Fruit fly (Drosophila melanogaster) whole organism: ENCODE measurements around the gene CG15725.

Experiments
- CG8478 ChIP-seq: fragments of >200 bp; optimal IDR thresholded peaks from 2 replicates; lab custom pipeline; 2018; ENCODE audit warnings: inconsistent platforms
- Dll ChIP-seq: fragments of >200 bp; optimal IDR thresholded peaks from 2 replicates; lab custom pipeline; 2017
- EcR ChIP-seq, 2 experiments: fragments of >200 bp; optimal IDR thresholded peaks; 2 replicates each; lab custom pipeline; 2017; ENCODE audit warnings: missing biosample characterization in 2 of 2, missing genetic modification characterization in 2 of 2, missing genetic modification reagents in 2 of 2
- pan ChIP-seq: fragments of >200 bp; optimal IDR thresholded peaks from 2 replicates; lab custom pipeline; 2017
- psq ChIP-seq: fragments of >200 bp; optimal IDR thresholded peaks from 2 replicates; lab custom pipeline; 2017
- usp ChIP-seq: fragments of >200 bp; optimal IDR thresholded peaks from 2 replicates; lab custom pipeline; 2017; ENCODE audit warnings: missing biosample characterization, missing genetic modification characterization, mixed read lengths

CG15725 gene

DNA sequence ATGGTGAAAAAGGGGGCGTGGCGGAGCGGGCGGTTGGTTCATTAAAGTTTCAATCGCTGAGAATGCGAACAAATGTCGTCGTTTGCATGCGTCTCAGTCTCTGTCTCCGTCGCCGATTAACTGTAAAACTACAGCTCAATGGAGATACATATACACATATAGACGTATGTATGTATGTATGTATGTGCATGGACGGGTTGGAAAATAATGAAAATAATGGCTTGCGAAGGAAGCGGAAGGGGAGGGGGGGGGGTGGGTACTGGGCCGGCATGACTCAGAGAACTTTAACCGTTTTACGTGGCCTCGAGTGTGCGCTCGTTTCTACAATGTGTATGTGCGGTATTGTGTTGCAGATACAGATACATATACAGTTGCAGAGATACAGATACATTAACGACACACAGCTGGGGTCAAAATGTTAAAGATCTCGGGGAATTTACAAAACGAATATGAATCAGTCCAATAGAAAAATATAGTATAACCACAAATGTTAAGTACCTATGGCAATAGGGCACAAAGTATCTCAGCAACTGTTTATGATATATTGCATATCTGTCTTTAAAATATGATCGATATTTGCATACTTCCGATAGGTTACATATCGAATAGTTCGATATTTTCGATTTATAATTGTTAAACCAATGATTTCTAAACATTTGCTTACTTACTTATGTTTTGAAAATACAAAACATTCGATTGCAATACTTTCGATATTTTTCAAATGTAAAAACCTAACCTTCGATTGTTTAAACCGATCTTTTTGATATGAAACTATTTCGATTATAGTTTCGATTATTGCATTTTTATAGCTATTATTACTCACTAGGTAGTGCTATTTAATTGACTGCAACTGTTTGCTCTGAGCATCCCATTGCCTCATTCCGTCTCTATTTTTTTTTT lies 18.9 kb downstream of the CG15725 start:
- TF ChIP-seq psq (no peak), Dll (no peak), usp (GFP tag; lab: Kevin White, UChicago) (no peak), CG8478 (no peak), pan (no peak), EcR (GFP tag; optimal IDR thresholded peaks at IDR 0.05; lab: Kevin White, UChicago) (no peak)

dm6 chrX:12725187-12725919 lies 19.7 kb downstream of the CG15725 start:
- TF ChIP-seq EcR (GFP tag; optimal IDR thresholded peaks at IDR 0.05; lab: Kevin White, UChicago) (peak in 1 of 2 experiments; percentile 91), CG8478 (no peak)

dm6 chrX:12727642-12728228 lies 22.1 kb downstream of the CG15725 start:
- TF ChIP-seq psq, result no peak
- no peak for TF ChIP-seq CG8478
- no peak for TF ChIP-seq Dll
- TF ChIP-seq usp (GFP tag; lab: Kevin White, UChicago), result no peak
- TF ChIP-seq pan, result no peak
- no peak for TF ChIP-seq EcR (GFP tag; optimal IDR thresholded peaks at IDR 0.05; lab: Kevin White, UChicago)

dm6 chrX:12731077-12731476 lies 25.4 kb downstream of the CG15725 start:
- TF ChIP-seq Dll (no peak), usp (GFP tag; lab: Kevin White, UChicago) (no peak), EcR (GFP tag; optimal IDR thresholded peaks at IDR 0.05; lab: Kevin White, UChicago) (no peak), psq (no peak), pan (no peak), CG8478 (no peak)

- no peak for TF ChIP-seq pan
- TF ChIP-seq EcR (GFP tag; optimal IDR thresholded peaks at IDR 0.05; lab: Kevin White, UChicago), result no peak
- TF ChIP-seq Dll, result no peak
- no peak for TF ChIP-seq psq
- TF ChIP-seq usp (GFP tag; lab: Kevin White, UChicago), result no peak
- TF ChIP-seq CG8478, result no peak
These were observed 26.8 kb downstream of the CG15725 start for dm6 chrX:12732486-12732885.

DNA sequence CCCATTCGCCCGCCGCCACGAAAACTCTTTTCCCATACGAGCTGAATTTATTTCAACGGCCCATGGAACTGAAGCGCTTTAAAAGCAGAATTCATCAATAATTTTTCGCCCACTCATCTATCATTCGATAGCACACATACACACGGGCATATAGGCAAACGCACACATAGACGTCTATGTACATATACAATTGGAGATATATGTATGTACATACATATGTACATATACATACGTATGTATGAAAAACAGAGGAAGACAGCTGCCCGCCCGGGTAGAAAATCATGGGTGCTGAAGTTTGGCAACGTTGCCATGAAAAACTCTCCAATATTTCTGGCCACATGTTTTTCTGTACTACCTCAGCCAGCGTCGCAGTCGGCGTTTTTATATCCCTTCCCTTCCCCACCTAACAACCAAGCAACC lies 28.1 kb downstream of the CG15725 start:
- TF ChIP-seq psq, result no peak
- TF ChIP-seq usp (GFP tag; lab: Kevin White, UChicago), result no peak
- TF ChIP-seq pan, result no peak
- TF ChIP-seq EcR (GFP tag; optimal IDR thresholded peaks at IDR 0.05; lab: Kevin White, UChicago), result no peak
- TF ChIP-seq CG8478, result no peak
- no peak for TF ChIP-seq Dll

- TF ChIP-seq pan (no peak), psq (no peak), Dll (no peak), usp (GFP tag; lab: Kevin White, UChicago) (no peak), EcR (GFP tag; optimal IDR thresholded peaks at IDR 0.05; lab: Kevin White, UChicago) (no peak), CG8478 (no peak)
These were observed 28.7 kb downstream of the CG15725 start for dm6 chrX:12734354-12734709.

dm6 chrX:12734710-12735462 lies 29.2 kb downstream of the CG15725 start:
- TF ChIP-seq usp (GFP tag; lab: Kevin White, UChicago) (no peak), Dll (no peak), psq (no peak), EcR (GFP tag; optimal IDR thresholded peaks at IDR 0.05; lab: Kevin White, UChicago) (peak in 1 of 2 experiments; percentile 19)

dm6 chrX:12735478-12736428 lies 30.1 kb downstream of the CG15725 start:
- no peak for TF ChIP-seq Dll
- TF ChIP-seq CG8478, result peak; percentile 35

- TF ChIP-seq pan (no peak), CG8478 (peak; percentile 8), Dll (no peak), usp (GFP tag; lab: Kevin White, UChicago) (no peak), EcR (GFP tag; optimal IDR thresholded peaks at IDR 0.05; lab: Kevin White, UChicago) (no peak)
These were observed 31.5 kb downstream of the CG15725 start for dm6 chrX:12737057-12737734.

DNA sequence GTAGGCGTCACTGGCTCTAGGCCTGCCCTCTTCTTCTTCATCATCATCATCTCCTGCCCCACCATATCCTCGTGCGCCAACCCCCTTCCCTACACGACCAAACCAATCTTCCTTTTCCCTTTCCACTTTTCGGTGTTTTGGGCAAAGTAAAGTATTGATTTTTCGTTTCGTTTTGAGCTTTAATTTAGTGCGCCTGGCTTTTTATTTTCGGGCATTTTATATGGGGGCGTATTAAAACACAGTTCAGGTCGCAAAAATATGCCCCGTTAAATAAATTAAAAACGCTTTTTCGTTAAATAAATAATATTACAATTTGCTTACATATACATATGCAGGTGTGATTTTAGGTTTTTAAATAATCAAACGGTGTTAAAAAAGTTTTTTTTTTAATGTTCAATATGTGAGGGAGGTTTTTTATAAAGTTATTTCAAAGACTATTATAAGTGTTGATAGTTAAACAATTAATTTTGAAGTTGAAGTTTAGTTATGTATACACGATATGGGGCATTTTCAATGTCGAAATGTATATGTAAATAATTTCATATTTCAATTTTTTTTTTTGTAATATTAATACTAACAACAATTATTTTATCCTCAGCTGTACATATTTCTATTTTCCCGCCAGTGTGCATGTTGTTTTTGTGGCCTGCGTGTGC lies 32.2 kb downstream of the CG15725 start:
- TF ChIP-seq psq (no peak), CG8478 (no peak), pan (no peak), usp (GFP tag; lab: Kevin White, UChicago) (no peak), Dll (no peak), EcR (GFP tag; optimal IDR thresholded peaks at IDR 0.05; lab: Kevin White, UChicago) (no peak)
